In the genomic region with DNA sequence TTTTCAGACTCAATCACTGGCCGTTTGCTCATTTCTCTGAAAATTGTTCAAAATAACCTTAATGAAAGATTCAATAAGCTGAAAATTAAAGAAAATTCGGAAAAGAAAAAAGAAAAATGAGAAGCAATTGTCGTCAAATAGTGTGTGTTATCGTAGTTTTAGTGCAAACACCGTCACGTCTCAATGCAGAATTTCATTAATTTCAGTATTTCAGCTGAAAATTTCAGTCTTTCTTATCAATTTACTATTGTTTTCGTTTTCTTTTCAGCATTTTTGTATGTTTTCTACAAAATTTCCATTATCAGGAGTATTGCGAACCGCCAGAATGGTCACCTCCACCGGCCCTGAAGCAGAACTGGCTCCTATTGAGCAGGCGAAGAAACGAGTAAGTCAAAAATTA, we compare ENCODE assay signal across 1 worm cellular context.
A peak's percentile ranks its signal among the peaks of the same experiment; 100 is the strongest.
TF ChIP-seq lines count a peak whose summit lies in the region.

TSS of gene B0280.9 (minus strand) at position 36 of the 400 bp plus-strand sequence.
TSS of gene rpia-1 (plus strand) at position 269 of the 400 bp plus-strand sequence.

TF ChIP-seq in whole organism, L2 larva, 48 proteins besides CTCF, POLR2A, EP300 and RAD21 (continued from another document):
- TF ChIP-seq elt-1 (tag; optimal IDR thresholded peaks at IDR 0.05; lab: Kevin White, UChicago): no peak
- peak; percentile 26 for TF ChIP-seq gmeb-1 (tag; optimal IDR thresholded peaks at IDR 0.05; lab: Kevin White, UChicago)
- no peak for TF ChIP-seq blmp-1 (tag; optimal IDR thresholded peaks at IDR 0.05; lab: Kevin White, UChicago; ENCODE audit: insufficient read depth)
- TF ChIP-seq F13H6.1 (tag; optimal IDR thresholded peaks at IDR 0.05; lab: Kevin White, UChicago): peak; percentile 7
- TF ChIP-seq nhr-25 (tag; optimal IDR thresholded peaks at IDR 0.05; lab: Kevin White, UChicago): no peak
- no peak for TF ChIP-seq egl-27 (tag; optimal IDR thresholded peaks at IDR 0.05; lab: Kevin White, UChicago)
- TF ChIP-seq nhr-77 (tag; optimal IDR thresholded peaks at IDR 0.05; lab: Kevin White, UChicago): no peak
- no peak for TF ChIP-seq lin-11 (tag; optimal IDR thresholded peaks at IDR 0.05; lab: Kevin White, UChicago)
- no peak for TF ChIP-seq ztf-4 (tag; optimal IDR thresholded peaks at IDR 0.05; lab: Kevin White, UChicago)
- no peak for TF ChIP-seq skn-1 (tag; optimal IDR thresholded peaks at IDR 0.05; lab: Kevin White, UChicago)
- no peak for TF ChIP-seq R02D3.7 (tag; optimal IDR thresholded peaks at IDR 0.05; lab: Kevin White, UChicago)
TF ChIP-seq in whole organism, L2 larva: peak in this region for 8.
